Worm (Caenorhabditis elegans) whole organism, mixed stage, embryonic: ENCODE measurements around the gene ndub-11.

ENCODE experiments used
- blmp-1 ChIP-seq: fragments of 150-350 bp; optimal IDR thresholded peaks from 2 replicates; lab custom pipeline; 2014; ENCODE audit warnings: missing biosample characterization, missing genetic modification characterization
- ceh-83 ChIP-seq: fragments of 200-800 bp; sonication (Bioruptor generic); optimal IDR thresholded peaks from 2 replicates; lab custom pipeline; 2018; ENCODE audit warnings: mild to moderate bottlenecking, missing genetic modification characterization, missing compliant biosample characterization
- elt-3 ChIP-seq: fragments of 150-350 bp; optimal IDR thresholded peaks from 2 replicates; lab custom pipeline; 2014; ENCODE audit warnings: missing biosample characterization, missing genetic modification characterization
- lin-32 ChIP-seq: fragments of 200-800 bp; sonication (Bioruptor generic); optimal IDR thresholded peaks from 2 replicates; lab custom pipeline; 2018; ENCODE audit warnings: mild to moderate bottlenecking, missing genetic modification characterization, missing compliant biosample characterization
- mep-1 ChIP-seq: fragments of 150-350 bp; optimal IDR thresholded peaks from 2 replicates; lab custom pipeline; 2017; ENCODE audit warnings: missing biosample characterization, missing genetic modification reagents, missing genetic modification characterization, inconsistent platforms
- nhr-237 ChIP-seq: fragments of 150-350 bp; optimal IDR thresholded peaks from 2 replicates; lab custom pipeline; 2014; ENCODE audit warnings: missing biosample characterization, missing genetic modification characterization
- nhr-28 ChIP-seq: fragments of 150-350 bp; optimal IDR thresholded peaks from 2 replicates; lab custom pipeline; 2014; ENCODE audit warnings: missing biosample characterization, missing genetic modification characterization
- nhr-76 ChIP-seq: sonication (generic microtip); optimal IDR thresholded peaks from 2 replicates; lab custom pipeline; 2017; ENCODE audit warnings: missing biosample characterization, missing genetic modification characterization
- snpc-4 ChIP-seq: fragments of 150-350 bp; optimal IDR thresholded peaks from 2 replicates; lab custom pipeline; 2014; ENCODE audit warnings: missing biosample characterization, missing genetic modification characterization
- unc-62 ChIP-seq: fragments of 150-350 bp; optimal IDR thresholded peaks from 2 replicates; lab custom pipeline; 2014; ENCODE audit warnings: missing biosample characterization, missing genetic modification reagents, missing genetic modification characterization

DNA sequence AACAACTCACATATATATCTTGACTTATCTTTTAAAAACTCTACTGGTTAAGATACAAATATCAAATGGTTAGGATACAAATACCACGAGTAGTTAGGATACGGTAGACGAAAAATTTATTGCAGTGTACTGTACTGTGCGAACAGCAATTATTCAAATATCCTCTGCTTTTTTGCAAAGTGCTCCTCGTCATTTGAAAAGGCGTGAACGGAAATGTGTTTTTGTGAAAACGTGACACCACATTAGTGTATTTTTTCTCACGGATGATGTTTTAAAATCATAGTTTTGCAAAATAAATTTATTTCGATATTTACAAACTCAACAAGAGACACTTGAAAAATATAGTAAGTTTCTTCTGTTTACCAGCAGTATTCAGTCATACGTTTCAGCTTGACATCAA is 11.2 kb downstream of the ndub-11 start, which contains the start of gene F42G8.8:
- TF ChIP-seq nhr-76 (tag; lab: Kevin White, UChicago), result no peak
- no peak for TF ChIP-seq ceh-83 (GFP tag; lab: Kevin White, UChicago)
- TF ChIP-seq elt-3 (tag; lab: Kevin White, UChicago), result no peak
- TF ChIP-seq snpc-4 (tag; lab: Kevin White, UChicago), result no peak
- TF ChIP-seq lin-32 (GFP tag; lab: Kevin White, UChicago), result no peak
- TF ChIP-seq nhr-28, result no peak
- no peak for TF ChIP-seq mep-1 (tag; lab: Kevin White, UChicago)
- no peak for TF ChIP-seq blmp-1
- TF ChIP-seq nhr-237 (tag; lab: Kevin White, UChicago), result no peak
- no peak for TF ChIP-seq unc-62
